Fruit fly (Drosophila melanogaster) whole organism, wandering third instar larva: ENCODE results near the gene boi.

ENCODE experiments used
- CG32264 ChIP-seq: fragments of 200-800 bp; sonication (Bioruptor generic); optimal IDR thresholded peaks from 2 replicates; lab custom pipeline; 2016; ENCODE audit warnings: missing biosample characterization, missing genetic modification characterization
- Myc ChIP-seq: fragments of >200 bp; optimal IDR thresholded peaks from 2 replicates; lab custom pipeline; 2017
- N ChIP-seq: fragments of >200 bp; optimal IDR thresholded peaks from 2 replicates; lab custom pipeline; 2018; ENCODE audit warnings: missing biosample characterization, missing external identifiers, missing genetic modification characterization
- dmrt93B ChIP-seq: fragments of 200-800 bp; sonication (Bioruptor generic); optimal IDR thresholded peaks from 2 replicates; lab custom pipeline; 2018; ENCODE audit warnings: missing biosample characterization, mild to moderate bottlenecking, missing genetic modification characterization
- h ChIP-seq: fragments of 200-800 bp; sonication (Bioruptor generic); optimal IDR thresholded peaks from 3 replicates; lab custom pipeline; 2016; ENCODE audit warnings: missing biosample characterization, mild to moderate bottlenecking, missing genetic modification characterization
- lola ChIP-seq: fragments of >200 bp; optimal IDR thresholded peaks from 2 replicates; lab custom pipeline; 2017; ENCODE audit warnings: missing biosample characterization, missing genetic modification characterization
- psq ChIP-seq: fragments of 200-800 bp; sonication (Bioruptor generic); optimal IDR thresholded peaks from 3 replicates; lab custom pipeline; 2017; ENCODE audit warnings: missing biosample characterization, mild to moderate bottlenecking, missing genetic modification characterization, moderate library complexity

dm6 chrX:2466919-2467318, 2.9 kb downstream of the boi start:
- TF ChIP-seq CG32264 (GFP tag; lab: Kevin White, UChicago) = no peak
- TF ChIP-seq N (GFP tag; lab: Kevin White, UChicago) = no peak
- no peak for TF ChIP-seq dmrt93B (GFP tag; lab: Kevin White, UChicago)
- no peak for TF ChIP-seq lola
- TF ChIP-seq h (GFP tag; lab: Kevin White, UChicago) = no peak
- TF ChIP-seq Myc (lab: Kevin White, UChicago) = no peak
- TF ChIP-seq psq = no peak
